Worm (Caenorhabditis elegans): ENCODE results near the gene Y41D4A.7.
A peak's percentile ranks its signal among the peaks of the same experiment; 100 is the strongest.

Y41D4A.7 gene

DNA sequence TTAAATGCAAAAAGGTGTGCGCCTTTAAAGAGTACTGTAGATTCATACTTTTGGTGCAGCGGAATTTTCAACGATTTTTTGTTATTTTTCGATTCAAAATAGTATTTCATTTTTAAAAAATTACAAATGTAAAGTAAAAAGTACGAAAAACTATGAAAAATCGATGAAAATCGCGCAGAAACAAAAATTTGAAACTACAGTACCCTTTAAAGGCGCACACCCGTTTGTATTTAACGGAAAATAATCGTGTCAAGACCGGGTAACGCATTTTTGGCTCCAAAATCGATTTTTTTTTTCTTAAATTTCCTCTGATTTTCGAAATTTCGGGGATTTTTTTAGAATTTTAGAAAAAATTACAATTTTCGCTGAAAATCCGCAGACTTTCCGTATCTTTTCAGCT, 53.4 kb downstream of the Y41D4A.7 start:
- no peak for TF ChIP-seq mes-2 (tag; optimal IDR thresholded peaks at IDR 0.05; ENCODE audit: poor library complexity, severe bottlenecking)
- peak; percentile 49 for TF ChIP-seq aha-1 (tag)

ce11 chrIV:1706996-1707395, 54.4 kb downstream of the Y41D4A.7 start, which contains the start of gene K08D12.4:
K08D12.4 (plus strand) TSS chrIV:1707296.
- TF ChIP-seq ceh-28 (tag; optimal IDR thresholded peaks at IDR 0.05) (no peak), mxl-2 (GFP tag; conservative IDR thresholded peaks at IDR 0.05) (no peak), Y5F2A.4 (GFP tag; optimal IDR thresholded peaks at IDR 0.05) (no peak), zip-11 (GFP tag; IDR thresholded peaks at IDR 0.05) (no peak), sdz-12 (GFP tag; optimal IDR thresholded peaks at IDR 0.05) (no peak), R02D3.7 (tag; optimal IDR thresholded peaks at IDR 0.05) (no peak), dpl-1 (GFP tag; optimal IDR thresholded peaks at IDR 0.05) (no peak), zfp-3 (GFP tag; conservative IDR thresholded peaks at IDR 0.05) (no peak), ceh-32 (tag; optimal IDR thresholded peaks at IDR 0.05; ENCODE audit: poor library complexity) (no peak), dve-1 (tag; optimal IDR thresholded peaks at IDR 0.05; ENCODE audit: insufficient read depth) (no peak), zag-1 (tag; optimal IDR thresholded peaks at IDR 0.05) (no peak), F44E2.7 (GFP tag; IDR thresholded peaks at IDR 0.05) (no peak), nhr-41 (GFP tag; IDR thresholded peaks at IDR 0.05) (no peak), mep-1 (tag; optimal IDR thresholded peaks at IDR 0.05) (no peak), arid-1 (GFP tag; conservative IDR thresholded peaks at IDR 0.05) (no peak), daf-16 (GFP tag; optimal IDR thresholded peaks at IDR 0.05) (no peak), daf-16 (tag; optimal IDR thresholded peaks at IDR 0.05) (no peak), saeg-2 (GFP tag; IDR thresholded peaks at IDR 0.05) (no peak), fos-1 (tag; optimal IDR thresholded peaks at IDR 0.05) (no peak)
